Fruit fly (Drosophila melanogaster) whole organism, embryonic: Measurements from ENCODE around the gene CG4338.

Experiments used
- Abd-B ChIP-seq: fragments of 200-800 bp; sonication (Bioruptor generic); optimal IDR thresholded peaks from 2 replicates; lab custom pipeline; 2018; ENCODE audit warnings: missing biosample characterization, mild to moderate bottlenecking, missing genetic modification characterization, moderate library complexity
- CG12769 ChIP-seq: fragments of 200-800 bp; sonication (Bioruptor generic); optimal IDR thresholded peaks from 2 replicates; lab custom pipeline; 2019; ENCODE audit warnings: missing biosample characterization, mild to moderate bottlenecking, missing genetic modification characterization, moderate library complexity
- CG13296 ChIP-seq: fragments of 200-800 bp; sonication (Bioruptor generic); optimal IDR thresholded peaks from 3 replicates; lab custom pipeline; 2018; ENCODE audit warnings: missing biosample characterization, mild to moderate bottlenecking, missing genetic modification characterization
- CG13894 ChIP-seq: fragments of 200-800 bp; sonication (Bioruptor generic); optimal IDR thresholded peaks from 3 replicates; lab custom pipeline; 2018; ENCODE audit warnings: missing biosample characterization, mild to moderate bottlenecking, missing genetic modification characterization, moderate library complexity
- CG15479 ChIP-seq: fragments of 200-800 bp; sonication (Bioruptor generic); optimal IDR thresholded peaks from 3 replicates; lab custom pipeline; 2019; ENCODE audit warnings: missing biosample characterization, mild to moderate bottlenecking, missing genetic modification characterization, moderate library complexity
- CG17568 ChIP-seq: fragments of 200-800 bp; sonication (Bioruptor generic); optimal IDR thresholded peaks from 2 replicates; lab custom pipeline; 2018; ENCODE audit warnings: missing biosample characterization, mild to moderate bottlenecking, missing genetic modification characterization, moderate library complexity
- CG1832 ChIP-seq: fragments of 200-800 bp; sonication (Bioruptor generic); optimal IDR thresholded peaks from 2 replicates; lab custom pipeline; 2017; ENCODE audit warnings: missing biosample characterization, mild to moderate bottlenecking, missing genetic modification characterization, inconsistent platforms
- CG18599 ChIP-seq: fragments of 200-800 bp; sonication (Bioruptor generic); optimal IDR thresholded peaks from 3 replicates; lab custom pipeline; 2017; ENCODE audit warnings: missing biosample characterization, missing genetic modification characterization, mild to moderate bottlenecking, moderate library complexity, missing genetic modification reagents
- CG3163 ChIP-seq: fragments of 200-800 bp; sonication (Bioruptor generic); optimal IDR thresholded peaks from 3 replicates; lab custom pipeline; 2016; ENCODE audit warnings: missing biosample characterization, missing genetic modification characterization
- CG34376 ChIP-seq: fragments of 200-800 bp; sonication (Bioruptor generic); optimal IDR thresholded peaks from 2 replicates; lab custom pipeline; 2018; ENCODE audit warnings: missing biosample characterization, mild to moderate bottlenecking, missing genetic modification characterization
- CG4282 ChIP-seq: fragments of 200-800 bp; sonication (Bioruptor generic); optimal IDR thresholded peaks from 2 replicates; lab custom pipeline; 2016; ENCODE audit warnings: missing biosample characterization, missing genetic modification characterization
- CG4404 ChIP-seq: fragments of 200-800 bp; sonication (Bioruptor generic); IDR thresholded peaks from 2 replicates; pipeline ENCODE4 v1.3.6; 2022; ENCODE audit warnings: missing biosample characterization, missing genetic modification characterization
- CG6254 ChIP-seq: fragments of 200-800 bp; sonication (Bioruptor generic); optimal IDR thresholded peaks from 3 replicates; lab custom pipeline; 2017; ENCODE audit warnings: mild to moderate bottlenecking, missing biosample characterization, missing genetic modification reagents, missing genetic modification characterization
- CG6765 ChIP-seq: fragments of 200-800 bp; sonication (Bioruptor generic); optimal IDR thresholded peaks from 3 replicates; lab custom pipeline; 2017; ENCODE audit warnings: missing biosample characterization, mild to moderate bottlenecking, missing genetic modification characterization
- CG8290 ChIP-seq, 3 experiments: fragments of 200-800 bp; sonication (Bioruptor generic); optimal IDR thresholded peaks; 2 replicates each; lab custom pipeline; 2016 to 2019; ENCODE audit warnings: missing biosample characterization in 3 of 3, missing genetic modification characterization in 3 of 3, mild to moderate bottlenecking in 2 of 3, moderate library complexity in 1 of 3
- CG8478 ChIP-seq: fragments of >200 bp; optimal IDR thresholded peaks from 2 replicates; lab custom pipeline; 2018
- CTCF ChIP-seq: fragments of 200-800 bp; sonication (Bioruptor generic); optimal IDR thresholded peaks from 2 replicates; lab custom pipeline; 2017; ENCODE audit warnings: missing biosample characterization, mild to moderate bottlenecking, missing genetic modification characterization, moderate library complexity
- Dek ChIP-seq: fragments of 200-800 bp; sonication (Bioruptor generic); optimal IDR thresholded peaks from 3 replicates; lab custom pipeline; 2019; ENCODE audit warnings: missing biosample characterization, mild to moderate bottlenecking, missing genetic modification characterization, moderate library complexity
- Dp ChIP-seq: fragments of 200-800 bp; sonication (Bioruptor generic); optimal IDR thresholded peaks from 2 replicates; lab custom pipeline; 2018; ENCODE audit warnings: missing biosample characterization, mild to moderate bottlenecking, missing genetic modification characterization, moderate library complexity
- Elba2 ChIP-seq: fragments of 200-800 bp; sonication (Bioruptor generic); optimal IDR thresholded peaks from 3 replicates; lab custom pipeline; 2016; ENCODE audit warnings: missing biosample characterization, missing genetic modification characterization
- Fer1 ChIP-seq: fragments of 200-800 bp; sonication (Bioruptor generic); optimal IDR thresholded peaks from 2 replicates; lab custom pipeline; 2017; ENCODE audit warnings: missing biosample characterization, mild to moderate bottlenecking, missing genetic modification characterization
- HmgZ ChIP-seq: fragments of 200-800 bp; sonication (Bioruptor generic); optimal IDR thresholded peaks from 2 replicates; lab custom pipeline; 2018; ENCODE audit warnings: missing biosample characterization, mild to moderate bottlenecking, missing genetic modification characterization
- Hsf ChIP-seq: fragments of 200-800 bp; sonication (Bioruptor generic); optimal IDR thresholded peaks from 3 replicates; lab custom pipeline; 2016; ENCODE audit warnings: missing biosample characterization, missing genetic modification characterization
- Kr ChIP-seq: fragments of 200-800 bp; sonication (Bioruptor generic); optimal IDR thresholded peaks from 2 replicates; lab custom pipeline; 2017; ENCODE audit warnings: missing biosample characterization, mild to moderate bottlenecking, missing genetic modification characterization
- Mad ChIP-seq: fragments of 200-800 bp; sonication (Bioruptor generic); optimal IDR thresholded peaks from 2 replicates; lab custom pipeline; 2016; ENCODE audit warnings: missing biosample characterization, missing genetic modification characterization
- Med ChIP-seq: fragments of 200-800 bp; sonication (Bioruptor generic); peaks from one replicate; lab custom pipeline; 2016; ENCODE audit warnings: missing biosample characterization, missing genetic modification characterization, mild to moderate bottlenecking, inconsistent platforms, moderate library complexity
- Pdp1 ChIP-seq, 2 experiments: fragments of 200-800 bp; sonication (Bioruptor generic); optimal IDR thresholded peaks; 3 replicates each; lab custom pipeline; 2016; ENCODE audit warnings: missing biosample characterization in 2 of 2, missing genetic modification characterization in 2 of 2, mild to moderate bottlenecking in 1 of 2, moderate library complexity in 1 of 2
- Poxn ChIP-seq: fragments of 200-800 bp; sonication (Bioruptor generic); IDR thresholded peaks from 2 replicates; pipeline ENCODE4 v1.3.6; 2022; ENCODE audit warnings: missing biosample characterization, missing genetic modification characterization
- Side ChIP-seq: fragments of 200-800 bp; sonication (Bioruptor generic); optimal IDR thresholded peaks from 2 replicates; lab custom pipeline; 2016; ENCODE audit warnings: missing biosample characterization, missing genetic modification characterization
- Trl ChIP-seq, 3 experiments: fragments of >200 bp in 2 of 3; fragments of 200-800 bp in 1 of 3; sonication (Bioruptor generic) in 1 of 3; optimal IDR thresholded peaks; 2 replicates in 1 of 3; 3 replicates in 2 of 3; lab custom pipeline; 2016 to 2017; ENCODE audit warnings: missing biosample characterization in 1 of 3, missing genetic modification characterization in 1 of 3
- YL-1 ChIP-seq: fragments of 200-800 bp; sonication (Bioruptor generic); optimal IDR thresholded peaks from 3 replicates; lab custom pipeline; 2017; ENCODE audit warnings: missing biosample characterization, mild to moderate bottlenecking, missing genetic modification characterization
- al ChIP-seq: fragments of 200-800 bp; sonication (Bioruptor generic); IDR thresholded peaks from 2 replicates; pipeline ENCODE4 v1.3.6; 2022; ENCODE audit warnings: missing biosample characterization, missing genetic modification characterization
- ara ChIP-seq: fragments of 200-800 bp; sonication (Bioruptor generic); IDR thresholded peaks from 2 replicates; pipeline ENCODE4 v1.3.6; 2022; ENCODE audit warnings: missing biosample characterization, missing genetic modification characterization
- bsh ChIP-seq, 2 experiments: fragments of 200-800 bp; sonication (Bioruptor generic); optimal IDR thresholded peaks; 2 replicates each; lab custom pipeline; 2017 to 2018; ENCODE audit warnings: mild to moderate bottlenecking in 2 of 2, missing biosample characterization in 2 of 2, missing genetic modification characterization in 2 of 2, moderate library complexity in 1 of 2
- caup ChIP-seq: fragments of 200-800 bp; sonication (Bioruptor generic); optimal IDR thresholded peaks from 3 replicates; lab custom pipeline; 2017; ENCODE audit warnings: missing biosample characterization, mild to moderate bottlenecking, missing genetic modification characterization, moderate library complexity; ENCODE audit not compliant: severe bottlenecking
- cg ChIP-seq: fragments of 200-800 bp; sonication (Bioruptor generic); optimal IDR thresholded peaks from 3 replicates; lab custom pipeline; 2019; ENCODE audit warnings: missing biosample characterization, mild to moderate bottlenecking, missing genetic modification characterization, moderate library complexity
- ci ChIP-seq: fragments of 200-800 bp; sonication (Bioruptor generic); IDR thresholded peaks from 3 replicates; pipeline ENCODE4 v1.3.6; 2022; ENCODE audit warnings: missing biosample characterization, missing genetic modification characterization
- exex ChIP-seq: fragments of 200-800 bp; sonication (Bioruptor generic); optimal IDR thresholded peaks from 4 replicates; lab custom pipeline; 2018; ENCODE audit warnings: missing biosample characterization, mild to moderate bottlenecking, missing genetic modification characterization, moderate library complexity
- gcm2 ChIP-seq: fragments of 200-800 bp; sonication (Bioruptor generic); optimal IDR thresholded peaks from 2 replicates; lab custom pipeline; 2016; ENCODE audit warnings: missing biosample characterization, missing genetic modification characterization
- grn ChIP-seq: fragments of 200-800 bp; sonication (Bioruptor generic); optimal IDR thresholded peaks from 3 replicates; lab custom pipeline; 2017; ENCODE audit warnings: missing biosample characterization, missing genetic modification characterization
- kni ChIP-seq: fragments of 200-800 bp; sonication (Bioruptor generic); optimal IDR thresholded peaks from 3 replicates; lab custom pipeline; 2017; ENCODE audit warnings: mild to moderate bottlenecking, missing biosample characterization, missing genetic modification reagents, missing genetic modification characterization
- lbe ChIP-seq: fragments of 200-800 bp; sonication (Bioruptor generic); optimal IDR thresholded peaks from 2 replicates; lab custom pipeline; 2016; ENCODE audit warnings: missing biosample characterization, mild to moderate bottlenecking, missing genetic modification characterization
- nom ChIP-seq: fragments of 200-800 bp; sonication (Bioruptor generic); optimal IDR thresholded peaks from 2 replicates; lab custom pipeline; 2017; ENCODE audit warnings: missing biosample characterization, missing genetic modification characterization, mild to moderate bottlenecking, moderate library complexity, missing genetic modification reagents
- pzg ChIP-seq: fragments of 200-800 bp; sonication (Bioruptor generic); optimal IDR thresholded peaks from 3 replicates; lab custom pipeline; 2018; ENCODE audit warnings: missing biosample characterization, mild to moderate bottlenecking, missing genetic modification characterization, moderate library complexity
- sc ChIP-seq, 3 experiments: fragments of >200 bp in 2 of 3; fragments of 200-800 bp in 1 of 3; sonication (Bioruptor generic) in 1 of 3; optimal IDR thresholded peaks; 2 replicates in 2 of 3; 3 replicates in 1 of 3; lab custom pipeline; 2017; ENCODE audit warnings: mild to moderate bottlenecking in 1 of 3, missing biosample characterization in 1 of 3, missing genetic modification characterization in 1 of 3, missing genetic modification reagents in 1 of 3
- sug ChIP-seq: fragments of 200-800 bp; optimal IDR thresholded peaks from 2 replicates; lab custom pipeline; 2019; ENCODE audit warnings: missing biosample characterization, mild to moderate bottlenecking, missing genetic modification characterization, moderate library complexity
- yki ChIP-seq: fragments of >200 bp; optimal IDR thresholded peaks from 3 replicates; lab custom pipeline; 2018

CG4338 gene

DNA sequence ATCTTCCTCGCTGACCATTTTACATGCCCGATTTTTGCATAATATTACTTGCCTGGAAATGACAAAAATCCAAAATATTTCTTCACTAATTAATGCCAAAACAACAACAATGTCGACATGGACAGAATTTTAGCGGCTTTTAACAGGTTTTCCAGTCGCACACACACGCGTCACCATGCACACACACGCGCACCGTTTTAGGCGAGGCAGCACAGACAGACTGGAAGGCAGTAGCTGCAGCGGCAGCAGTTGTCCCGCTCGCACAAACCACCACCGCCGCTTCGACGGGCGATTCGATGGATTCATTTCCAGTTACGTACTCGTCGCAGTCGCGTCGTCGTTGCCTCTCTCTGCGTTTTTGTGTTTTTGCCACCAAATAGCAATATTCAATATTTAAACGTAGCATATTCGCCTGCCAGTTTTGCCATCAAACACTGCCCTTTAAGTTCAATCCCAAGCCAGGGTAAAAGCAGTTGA, 15.4 kb downstream of the CG4338 start, which contains the start of gene CG45218 (continued):
- TF ChIP-seq ara (GFP tag; lab: Robert Waterston, UW) (no peak), ci (GFP tag; lab: Robert Waterston, UW) (no peak), Side (GFP tag; lab: Kevin White, UChicago) (no peak), CG8290 (GFP tag; optimal IDR thresholded peaks at IDR 0.05; lab: Kevin White, UChicago) (no peak), CG8290 (tag; optimal IDR thresholded peaks at IDR 0.05; lab: Kevin White, UChicago) (peak in 1 of 2 experiments; percentile 35), Dek (tag; lab: Kevin White, UChicago) (no peak), gcm2 (peak; percentile 12), sc (optimal IDR thresholded peaks at IDR 0.05; lab: Kevin White, UChicago) (no peak), sc (GFP tag; optimal IDR thresholded peaks at IDR 0.05; lab: Kevin White, UChicago) (no peak), CG13894 (tag; lab: Kevin White, UChicago) (peak; percentile 32), HmgZ (peak; percentile 50), YL-1 (peak; percentile 19), Dp (GFP tag; lab: Kevin White, UChicago) (no peak), Poxn (GFP tag; lab: Robert Waterston, UW) (no peak), CTCF (GFP tag; lab: Kevin White, UChicago) (no peak), al (GFP tag; lab: Robert Waterston, UW) (no peak), caup (GFP tag; lab: Kevin White, UChicago) (peak; percentile 2)

DNA sequence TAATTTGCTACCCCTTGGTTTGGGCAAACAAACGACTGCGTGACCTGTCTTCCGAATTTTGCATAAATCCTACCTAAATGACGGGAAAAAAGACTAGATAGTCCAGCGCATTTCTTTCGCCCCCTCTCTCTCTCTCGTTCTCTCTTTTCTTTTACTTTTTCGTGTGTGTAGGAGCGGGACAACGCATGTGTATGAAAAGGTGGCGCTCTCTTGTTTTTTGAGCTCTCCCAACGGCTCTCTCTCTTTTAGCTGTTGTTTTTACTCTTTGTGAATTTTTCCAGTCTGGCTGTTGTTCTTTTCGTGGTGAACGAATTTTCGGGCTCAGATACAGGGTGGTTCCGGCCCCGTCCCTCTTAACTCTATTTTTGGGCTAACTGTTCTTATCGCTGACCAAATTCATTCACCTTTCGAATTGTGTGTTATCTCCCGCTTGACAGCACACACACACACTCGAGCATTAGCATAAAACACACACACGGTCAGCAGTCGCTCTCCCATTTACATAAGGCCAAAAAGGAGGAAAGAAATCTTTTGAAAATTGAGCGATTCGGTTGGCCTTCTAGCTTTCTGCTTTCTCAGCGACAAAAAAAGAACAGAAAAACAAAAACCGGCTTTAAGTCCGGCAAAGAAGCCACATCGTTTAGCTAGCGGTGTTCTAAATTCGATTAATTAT, 16.4 kb downstream of the CG4338 start:
- TF ChIP-seq CG6254 (peak; percentile 99), CG4404 (GFP tag; lab: Robert Waterston, UW) (no peak), CG1832 (GFP tag; lab: Kevin White, UChicago) (peak; percentile 89), CG17568 (GFP tag; lab: Kevin White, UChicago) (peak; percentile 27), exex (tag; lab: Kevin White, UChicago) (peak; percentile 10), CG34376 (peak; percentile 38), bsh (GFP tag; optimal IDR thresholded peaks at IDR 0.05; lab: Kevin White, UChicago) (peak in 1 of 2 experiments; percentile 31), Med (GFP tag; lab: Kevin White, UChicago) (peak; percentile 12), kni (GFP tag; lab: Kevin White, UChicago) (peak; percentile 47), Kr (peak; percentile 20), cg (GFP tag; lab: Kevin White, UChicago) (peak; percentile 61), Mad (GFP tag; lab: Kevin White, UChicago) (no peak), Pdp1 (GFP tag; optimal IDR thresholded peaks at IDR 0.05; lab: Kevin White, UChicago) (peak in 1 of 2 experiments; percentile 54), Elba2 (peak; percentile 37), CG12769 (peak; percentile 63), HmgZ (peak; percentile 59), grn (GFP tag; lab: Kevin White, UChicago) (peak; percentile 23), CG18599 (GFP tag; lab: Kevin White, UChicago) (peak; percentile 44), sug (peak; percentile 33), Fer1 (GFP tag; lab: Kevin White, UChicago) (peak; percentile 2), CG3163 (GFP tag; lab: Kevin White, UChicago) (peak; percentile 93), Trl (optimal IDR thresholded peaks at IDR 0.05; lab: Kevin White, UChicago) (peak; percentile 98 to 99), Trl (GFP tag; optimal IDR thresholded peaks at IDR 0.05; lab: Kevin White, UChicago) (peak; percentile 42), CG4282 (GFP tag; lab: Kevin White, UChicago) (no peak), Abd-B (no peak), CG8478 (lab: Kevin White, UChicago) (peak; percentile 7), yki (lab: Kevin White, UChicago) (peak; percentile 71), CG13296 (GFP tag; lab: Kevin White, UChicago) (peak; percentile 28), CG15479 (GFP tag; lab: Kevin White, UChicago) (peak; percentile 49), lbe (peak; percentile 54), Hsf (no peak), nom (peak; percentile 52), pzg (GFP tag; lab: Kevin White, UChicago) (no peak), CG6765 (no peak)
